Worm (Caenorhabditis elegans): ENCODE measurements around the gene dnj-7.

- TF ChIP-seq unc-42 (tag; optimal IDR thresholded peaks at IDR 0.05) (no peak), elt-2 (tag; optimal IDR thresholded peaks at IDR 0.05) (no peak), sox-4 (tag; optimal IDR thresholded peaks at IDR 0.05) (no peak), hlh-6 (tag; optimal IDR thresholded peaks at IDR 0.05) (no peak), unc-55 (GFP tag; optimal IDR thresholded peaks at IDR 0.05) (peak; percentile 67)
Observed at ce11 chrX:7236717-7237116, 42.4 kb downstream of the dnj-7 start.

Data from whole organism, late embryonic.